Fruit fly (Drosophila melanogaster): Measurements from ENCODE around the gene D19B.
A peak's percentile ranks its signal among the peaks of the same experiment; 100 is the strongest.

The D19B gene

DNA sequence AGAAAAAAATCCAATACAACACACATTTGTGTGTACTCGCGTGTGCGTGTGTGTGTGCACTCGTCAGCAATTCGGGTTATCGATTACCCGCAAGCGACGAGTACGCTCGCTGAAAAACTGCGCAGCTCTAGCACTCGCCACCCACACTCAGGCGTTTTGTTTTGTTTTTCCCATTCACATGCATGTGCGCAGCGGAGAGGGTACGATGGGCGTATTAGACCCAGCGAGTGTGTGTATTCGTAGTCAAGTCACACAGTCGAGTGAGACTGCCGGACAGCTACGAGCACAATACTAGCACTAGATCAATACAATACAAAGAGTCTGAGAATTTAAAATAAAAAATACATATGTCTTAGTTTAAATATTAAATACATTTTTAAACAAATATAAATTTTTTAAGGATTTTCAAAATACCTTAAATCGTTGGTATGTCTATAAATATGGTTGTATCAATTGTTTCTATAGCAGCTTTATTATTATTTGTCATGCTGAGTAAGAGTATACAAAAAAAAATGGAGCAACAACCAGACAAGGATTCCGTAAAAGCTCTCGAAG lies at the start of gene D19B, which contains the start of gene CG43293 (continued):
- TF ChIP-seq CG6765 (GFP tag; optimal IDR thresholded peaks at IDR 0.05), result peak; percentile 81
- TF ChIP-seq CG14050 (GFP tag; IDR thresholded peaks at IDR 0.05), result peak; percentile 82
- TF ChIP-seq sens-2 (GFP tag; IDR thresholded peaks at IDR 0.05), result peak; percentile 64
- TF ChIP-seq fd64A (GFP tag; optimal IDR thresholded peaks at IDR 0.05), result peak; percentile 64
- TF ChIP-seq H2.0 (GFP tag; IDR thresholded peaks at IDR 0.05), result peak; percentile 93
- TF ChIP-seq CG9876 (GFP tag; optimal IDR thresholded peaks at IDR 0.05), result peak; percentile 78
- TF ChIP-seq CG10321 (GFP tag; IDR thresholded peaks at IDR 0.05), result peak; percentile 65
- peak; percentile 80 for TF ChIP-seq CG9817 (tag; optimal IDR thresholded peaks at IDR 0.05)
- TF ChIP-seq CG9797 (GFP tag; optimal IDR thresholded peaks at IDR 0.05), result peak; percentile 35
- peak; percentile 12 for TF ChIP-seq fd102C (GFP tag; optimal IDR thresholded peaks at IDR 0.05)
- peak; percentile 87 for TF ChIP-seq Fer1 (GFP tag; optimal IDR thresholded peaks at IDR 0.05)
- peak; percentile 38 for TF ChIP-seq CG33557 (GFP tag; optimal IDR thresholded peaks at IDR 0.05)
- peak; percentile 90 for TF ChIP-seq CG1233 (GFP tag; optimal IDR thresholded peaks at IDR 0.05)
- TF ChIP-seq CkIIα-i1 (GFP tag; IDR thresholded peaks at IDR 0.05), result peak; percentile 43; the same call in 1 of the 2 replicates
- TF ChIP-seq CG12104 (GFP tag; optimal IDR thresholded peaks at IDR 0.05), result peak; percentile 74
- TF ChIP-seq Vsx1 (GFP tag; optimal IDR thresholded peaks at IDR 0.05), result no peak
- TF ChIP-seq CG10209 (GFP tag; optimal IDR thresholded peaks at IDR 0.05), result peak; percentile 91
- TF ChIP-seq Chrac-16 (GFP tag; optimal IDR thresholded peaks at IDR 0.05), result peak; percentile 91
- peak; percentile 72 for TF ChIP-seq CG2875 (GFP tag; optimal IDR thresholded peaks at IDR 0.05)
- TF ChIP-seq h (optimal IDR thresholded peaks at IDR 0.05), result no peak
- peak; percentile 83 for TF ChIP-seq CG1647 (GFP tag; optimal IDR thresholded peaks at IDR 0.05)
- TF ChIP-seq CG10959 (GFP tag; IDR thresholded peaks at IDR 0.05), result peak; percentile 81
- TF ChIP-seq knrl (GFP tag; IDR thresholded peaks at IDR 0.05; ENCODE audit: partially characterized antibody), result peak; percentile 49
- peak; percentile 45 for TF ChIP-seq NC2α (GFP tag; optimal IDR thresholded peaks at IDR 0.05)
- TF ChIP-seq peb (GFP tag; IDR thresholded peaks at IDR 0.05), result peak; percentile 61
- peak; percentile 73 for TF ChIP-seq NK7.1 (GFP tag; optimal IDR thresholded peaks at IDR 0.05)
- no peak for TF ChIP-seq CTCF (GFP tag; optimal IDR thresholded peaks at IDR 0.05)
- TF ChIP-seq ATbp (GFP tag; optimal IDR thresholded peaks at IDR 0.05), result peak; percentile 76
- peak; percentile 95 for TF ChIP-seq lilli (GFP tag; optimal IDR thresholded peaks at IDR 0.05)
- TF ChIP-seq CG10267 (tag; optimal IDR thresholded peaks at IDR 0.05), result peak; percentile 82
- no peak for TF ChIP-seq sc (optimal IDR thresholded peaks at IDR 0.05)
- peak; percentile 65 for TF ChIP-seq sc (GFP tag; optimal IDR thresholded peaks at IDR 0.05)
- TF ChIP-seq unc-4 (GFP tag; IDR thresholded peaks at IDR 0.05; ENCODE audit: partially characterized antibody), result peak; percentile 57; the same call in 1 of the 2 replicates
- TF ChIP-seq CG31224 (GFP tag; IDR thresholded peaks at IDR 0.05), result peak; percentile 76
- no peak for TF ChIP-seq CG14965 (GFP tag; optimal IDR thresholded peaks at IDR 0.05; ENCODE audit: borderline replicate concordance)
- no peak for TF ChIP-seq Kr (GFP tag; optimal IDR thresholded peaks at IDR 0.05)
- TF ChIP-seq CG13296 (GFP tag; optimal IDR thresholded peaks at IDR 0.05), result peak; percentile 88
- TF ChIP-seq CG15011 (GFP tag; optimal IDR thresholded peaks at IDR 0.05), result no peak
- no peak for TF ChIP-seq yki (optimal IDR thresholded peaks at IDR 0.05)
- TF ChIP-seq sqz (GFP tag; optimal IDR thresholded peaks at IDR 0.05), result no peak
- TF ChIP-seq org-1 (GFP tag; optimal IDR thresholded peaks at IDR 0.05), result peak; percentile 63
- TF ChIP-seq D19A (tag; optimal IDR thresholded peaks at IDR 0.05), result peak; percentile 94
- TF ChIP-seq Spps (tag; optimal IDR thresholded peaks at IDR 0.05), result peak; percentile 74
- peak; percentile 94 for TF ChIP-seq CG2120 (GFP tag; optimal IDR thresholded peaks at IDR 0.05)
- TF ChIP-seq sima (GFP tag; optimal IDR thresholded peaks at IDR 0.05), result peak; percentile 23
- TF ChIP-seq slbo (GFP tag; IDR thresholded peaks at IDR 0.05), result peak; percentile 97
- TF ChIP-seq CG30403 (GFP tag; optimal IDR thresholded peaks at IDR 0.05), result peak; percentile 92
- peak; percentile 90 for TF ChIP-seq CG2678 (tag; optimal IDR thresholded peaks at IDR 0.05)
- TF ChIP-seq tup (GFP tag; optimal IDR thresholded peaks at IDR 0.05), result peak; percentile 84
- peak; percentile 86 for TF ChIP-seq CG10979 (tag; optimal IDR thresholded peaks at IDR 0.05)
- TF ChIP-seq Oli (tag; optimal IDR thresholded peaks at IDR 0.05), result peak; percentile 83
- TF ChIP-seq YL-1 (GFP tag; optimal IDR thresholded peaks at IDR 0.05), result peak; percentile 95

Measured in whole organism, embryonic.